Worm (Caenorhabditis elegans): Measurements from ENCODE around the gene alh-1.

The alh-1 gene

ce11 chrIII:5077150-5077814 is at the start of gene alh-1:
TSS of gene alh-1 (plus strand) at chrIII:5077764.
- TF ChIP-seq F26F4.8 (GFP tag; conservative IDR thresholded peaks at IDR 0.05): no peak
- TF ChIP-seq hlh-11 (tag; optimal IDR thresholded peaks at IDR 0.05): peak; percentile 75
- TF ChIP-seq hlh-30 (tag; optimal IDR thresholded peaks at IDR 0.05; ENCODE audit: insufficient read depth): peak; percentile 21
- no peak for TF ChIP-seq spr-1 (tag; optimal IDR thresholded peaks at IDR 0.05)
- no peak for TF ChIP-seq zfp-2 (tag; optimal IDR thresholded peaks at IDR 0.05)
- TF ChIP-seq daf-8 (GFP tag; IDR thresholded peaks at IDR 0.05): no peak
- no peak for TF ChIP-seq ama-1 (optimal IDR thresholded peaks at IDR 0.05)
- peak; percentile 35 for TF ChIP-seq nhr-77 (tag; optimal IDR thresholded peaks at IDR 0.05)
- TF ChIP-seq nhr-42 (GFP tag; IDR thresholded peaks at IDR 0.05): no peak
- TF ChIP-seq lir-3 (tag; optimal IDR thresholded peaks at IDR 0.05): no peak
- peak; percentile 53 for TF ChIP-seq mxl-3 (GFP tag; optimal IDR thresholded peaks at IDR 0.05)
- TF ChIP-seq dve-1 (tag; optimal IDR thresholded peaks at IDR 0.05; ENCODE audit: insufficient read depth): peak; percentile 69
- no peak for TF ChIP-seq set-16 (GFP tag; IDR thresholded peaks at IDR 0.05)
- TF ChIP-seq lim-7 (GFP tag; IDR thresholded peaks at IDR 0.05): no peak
- TF ChIP-seq F10B5.3 (tag; optimal IDR thresholded peaks at IDR 0.05): no peak
- no peak for TF ChIP-seq daf-16 (GFP tag; optimal IDR thresholded peaks at IDR 0.05)
- peak; percentile 79 for TF ChIP-seq daf-16 (tag; optimal IDR thresholded peaks at IDR 0.05)
- TF ChIP-seq mdt-29 (GFP tag; IDR thresholded peaks at IDR 0.05): no peak
- no peak for TF ChIP-seq ZK546.5 (tag; optimal IDR thresholded peaks at IDR 0.05)
- no peak for TF ChIP-seq dmd-9 (GFP tag; IDR thresholded peaks at IDR 0.05)
- TF ChIP-seq R02D3.7 (tag; optimal IDR thresholded peaks at IDR 0.05): no peak
- no peak for TF ChIP-seq cey-2 (tag; optimal IDR thresholded peaks at IDR 0.05; ENCODE audit: borderline replicate concordance, insufficient read depth)
- no peak for TF ChIP-seq ceh-20 (GFP tag; IDR thresholded peaks at IDR 0.05)
- no peak for TF ChIP-seq unc-39 (tag; optimal IDR thresholded peaks at IDR 0.05)
- no peak for TF ChIP-seq nhr-25 (tag; optimal IDR thresholded peaks at IDR 0.05; ENCODE audit: borderline replicate concordance, insufficient read depth)
- no peak for TF ChIP-seq attf-4 (tag; optimal IDR thresholded peaks at IDR 0.05)
- TF ChIP-seq zag-1 (tag; optimal IDR thresholded peaks at IDR 0.05): no peak
- no peak for TF ChIP-seq ztf-11 (tag; optimal IDR thresholded peaks at IDR 0.05)
- no peak for TF ChIP-seq ztf-7 (tag; optimal IDR thresholded peaks at IDR 0.05)
- no peak for TF ChIP-seq hif-1 (tag; optimal IDR thresholded peaks at IDR 0.05)
- no peak for TF ChIP-seq ceh-82 (tag; optimal IDR thresholded peaks at IDR 0.05)
- TF ChIP-seq duxl-1 (tag; optimal IDR thresholded peaks at IDR 0.05; ENCODE audit: poor library complexity): no peak
- no peak for TF ChIP-seq lin-15B (tag; optimal IDR thresholded peaks at IDR 0.05)
- no peak for TF ChIP-seq T26A8.4 (GFP tag; IDR thresholded peaks at IDR 0.05)
- no peak for TF ChIP-seq D1046.2 (GFP tag; IDR thresholded peaks at IDR 0.05)
- no peak for TF ChIP-seq egl-27 (tag; optimal IDR thresholded peaks at IDR 0.05)
- no peak for TF ChIP-seq nhr-11 (tag; optimal IDR thresholded peaks at IDR 0.05)
- TF ChIP-seq zip-11 (GFP tag; IDR thresholded peaks at IDR 0.05): no peak
- TF ChIP-seq skn-1 (tag; optimal IDR thresholded peaks at IDR 0.05): no peak
- TF ChIP-seq lin-38 (GFP tag; IDR thresholded peaks at IDR 0.05): no peak
- TF ChIP-seq ceh-28 (tag; optimal IDR thresholded peaks at IDR 0.05): no peak
- no peak for TF ChIP-seq tra-1 (GFP tag; IDR thresholded peaks at IDR 0.05)
- TF ChIP-seq ctbp-1 (GFP tag; IDR thresholded peaks at IDR 0.05): no peak
- TF ChIP-seq snpc-4 (tag; optimal IDR thresholded peaks at IDR 0.05): no peak
- TF ChIP-seq Y105C5A.15 (GFP tag; IDR thresholded peaks at IDR 0.05): no peak
- no peak for TF ChIP-seq hmg-1.1 (GFP tag; IDR thresholded peaks at IDR 0.05)
- no peak for TF ChIP-seq unc-130 (GFP tag; optimal IDR thresholded peaks at IDR 0.05)
- peak; percentile 78 for TF ChIP-seq pqm-1 (tag; optimal IDR thresholded peaks at IDR 0.05)
- TF ChIP-seq pha-4 (GFP tag; IDR thresholded peaks at IDR 0.05): no peak
- TF ChIP-seq pha-4 (tag; optimal IDR thresholded peaks at IDR 0.05): peak; percentile 23
- TF ChIP-seq sdz-12 (GFP tag; optimal IDR thresholded peaks at IDR 0.05): no peak
